Worm (Caenorhabditis elegans): ENCODE measurements around the gene T03F7.7.

DNA sequence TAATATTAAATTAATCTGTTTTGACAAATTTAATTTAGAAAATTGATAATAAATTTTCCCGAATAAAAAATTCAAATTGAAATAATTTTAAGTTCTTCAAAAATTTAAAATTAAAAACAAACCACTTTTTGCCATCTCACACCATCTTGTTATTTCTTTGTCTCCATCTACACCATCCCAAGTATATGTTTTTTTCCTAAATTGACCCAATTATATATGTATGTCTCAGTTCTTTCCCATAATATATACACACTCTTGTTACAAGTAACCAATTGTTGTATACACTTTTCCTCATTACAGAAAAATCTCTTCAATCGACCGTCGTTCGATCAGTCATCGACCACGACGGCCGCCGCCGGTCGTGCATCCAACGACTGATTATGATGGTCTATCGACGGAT lies 28.9 kb upstream of the T03F7.7 start, which contains the start of gene gly-20:
- TF ChIP-seq nhr-25 (tag; optimal IDR thresholded peaks at IDR 0.05): no peak
- TF ChIP-seq blmp-1 (tag; optimal IDR thresholded peaks at IDR 0.05; ENCODE audit: insufficient read depth): no peak
- TF ChIP-seq nhr-11 (tag; optimal IDR thresholded peaks at IDR 0.05): no peak
- no peak for TF ChIP-seq elt-1 (tag; optimal IDR thresholded peaks at IDR 0.05)
- no peak for TF ChIP-seq nhr-23 (tag; optimal IDR thresholded peaks at IDR 0.05)
- TF ChIP-seq nhr-12 (tag; optimal IDR thresholded peaks at IDR 0.05): no peak
- no peak for TF ChIP-seq ztf-4 (tag; optimal IDR thresholded peaks at IDR 0.05)
- no peak for TF ChIP-seq lin-13 (GFP tag; optimal IDR thresholded peaks at IDR 0.05)
- TF ChIP-seq elt-3 (tag; optimal IDR thresholded peaks at IDR 0.05): no peak
- no peak for TF ChIP-seq sma-3 (GFP tag; optimal IDR thresholded peaks at IDR 0.05)
